Worm (Caenorhabditis elegans) whole organism, young adult: Measurements from ENCODE around the gene F17C8.3.
A peak's percentile ranks its signal among the peaks of the same experiment; 100 is the strongest.

Experiments used
- B0019.2 ChIP-seq: fragments of 200-800 bp; sonication (Bioruptor generic); conservative IDR thresholded peaks from 2 replicates; pipeline ENCODE4 v1.3.6; 2022; ENCODE audit warnings: missing genetic modification reagents, missing genetic modification characterization, missing compliant biosample characterization
- B0261.1 ChIP-seq: sonication (generic microtip); optimal IDR thresholded peaks from 2 replicates; lab custom pipeline; 2016; ENCODE audit warnings: mild to moderate bottlenecking, missing genetic modification characterization, moderate library complexity, missing compliant biosample characterization
- D2030.7 ChIP-seq: fragments of 200-800 bp; sonication (Bioruptor generic); IDR thresholded peaks from 2 replicates; pipeline ENCODE4 v1.3.6; 2022; ENCODE audit warnings: missing genetic modification reagents, missing genetic modification characterization, missing compliant biosample characterization
- F23B12.7 ChIP-seq: sonication (generic microtip); optimal IDR thresholded peaks from 2 replicates; lab custom pipeline; 2017; ENCODE audit warnings: missing genetic modification characterization, mild to moderate bottlenecking, missing compliant biosample characterization, antibody characterized with exemption, moderate library complexity; ENCODE audit not compliant: insufficient read depth
- F33H1.4 ChIP-seq: fragments of 200-800 bp; sonication (Bioruptor generic); IDR thresholded peaks from 2 replicates; pipeline ENCODE4 v1.3.6; 2022; ENCODE audit warnings: missing genetic modification reagents, missing genetic modification characterization, missing compliant biosample characterization
- F37B4.10 ChIP-seq: fragments of 200-800 bp; sonication (Bioruptor generic); IDR thresholded peaks from 2 replicates; pipeline ENCODE4 v1.3.6; 2022; ENCODE audit warnings: missing genetic modification characterization, missing compliant biosample characterization
- F49E8.2 ChIP-seq: sonication (generic microtip); optimal IDR thresholded peaks from 3 replicates; lab custom pipeline; 2017; ENCODE audit warnings: missing genetic modification characterization, mild to moderate bottlenecking, missing compliant biosample characterization, antibody characterized with exemption, moderate library complexity; ENCODE audit not compliant: insufficient read depth
- F57C9.4 ChIP-seq: sonication (generic microtip); optimal IDR thresholded peaks from 2 replicates; lab custom pipeline; 2017; ENCODE audit warnings: mild to moderate bottlenecking, missing genetic modification characterization, missing compliant biosample characterization
- K12H6.12 ChIP-seq: fragments of 200-800 bp; sonication (Bioruptor generic); optimal IDR thresholded peaks from 2 replicates; lab custom pipeline; 2018; ENCODE audit warnings: mild to moderate bottlenecking, missing genetic modification characterization, missing compliant biosample characterization
- T07F8.4 ChIP-seq: sonication (generic microtip); optimal IDR thresholded peaks from 2 replicates; lab custom pipeline; 2016; ENCODE audit warnings: mild to moderate bottlenecking, missing genetic modification characterization, moderate library complexity, missing compliant biosample characterization
- Y53G8AR.9 ChIP-seq: fragments of 200-800 bp; sonication (Bioruptor generic); conservative IDR thresholded peaks from 2 replicates; pipeline ENCODE4 v1.3.6; 2022; ENCODE audit warnings: missing genetic modification reagents, missing genetic modification characterization, missing compliant biosample characterization
- ZK185.1 ChIP-seq: sonication (generic microtip); optimal IDR thresholded peaks from 2 replicates; lab custom pipeline; 2016; ENCODE audit warnings: mild to moderate bottlenecking, missing genetic modification characterization, missing compliant biosample characterization; ENCODE audit not compliant: poor library complexity, severe bottlenecking
- aptf-2 ChIP-seq: fragments of 200-800 bp; sonication (Bioruptor generic); conservative IDR thresholded peaks from 2 replicates; pipeline ENCODE4 v1.3.6; 2022; ENCODE audit warnings: missing genetic modification reagents, missing genetic modification characterization, missing compliant biosample characterization
- attf-5 ChIP-seq: fragments of 200-800 bp; sonication (Bioruptor generic); optimal IDR thresholded peaks from 2 replicates; lab custom pipeline; 2018; ENCODE audit warnings: mild to moderate bottlenecking, missing genetic modification characterization, missing compliant biosample characterization
- ceh-100 ChIP-seq: fragments of 200-800 bp; sonication (Bioruptor generic); IDR thresholded peaks from 2 replicates; pipeline ENCODE4 v1.3.6; 2022; ENCODE audit warnings: missing genetic modification reagents, missing genetic modification characterization, missing compliant biosample characterization
- ceh-27 ChIP-seq: fragments of 200-800 bp; sonication (Bioruptor generic); optimal IDR thresholded peaks from 2 replicates; lab custom pipeline; 2018; ENCODE audit warnings: mild to moderate bottlenecking, missing genetic modification characterization, moderate library complexity, missing compliant biosample characterization
- ceh-79 ChIP-seq: sonication (generic microtip); optimal IDR thresholded peaks from 2 replicates; lab custom pipeline; 2017; ENCODE audit warnings: mild to moderate bottlenecking, missing genetic modification characterization, missing compliant biosample characterization
- dox-1 ChIP-seq: fragments of 200-800 bp; sonication (Bioruptor generic); IDR thresholded peaks from 2 replicates; pipeline ENCODE4 v1.3.6; 2022; ENCODE audit warnings: missing genetic modification reagents, missing genetic modification characterization, missing compliant biosample characterization
- dpl-1 ChIP-seq: fragments of 150-350 bp; optimal IDR thresholded peaks from 2 replicates; lab custom pipeline; 2014; ENCODE audit warnings: missing biosample characterization, missing genetic modification reagents, missing genetic modification characterization
- efl-1 ChIP-seq: fragments of 150-350 bp; optimal IDR thresholded peaks from 2 replicates; lab custom pipeline; 2014; ENCODE audit warnings: missing biosample characterization, missing genetic modification reagents, missing genetic modification characterization
- egl-18 ChIP-seq: fragments of 200-800 bp; sonication (Bioruptor generic); IDR thresholded peaks from 2 replicates; pipeline ENCODE4 v1.3.6; 2022; ENCODE audit warnings: missing genetic modification reagents, missing genetic modification characterization, missing compliant biosample characterization
- egrh-3 ChIP-seq: fragments of 200-800 bp; sonication (Bioruptor generic); IDR thresholded peaks from 2 replicates; pipeline ENCODE4 v1.3.6; 2022; ENCODE audit warnings: missing genetic modification reagents, missing genetic modification characterization, missing compliant biosample characterization
- ekl-4 ChIP-seq: fragments of 200-800 bp; sonication (Bioruptor generic); IDR thresholded peaks from 2 replicates; pipeline ENCODE4 v1.3.6; 2022; ENCODE audit warnings: missing genetic modification reagents, missing genetic modification characterization, missing compliant biosample characterization
- fkh-3 ChIP-seq: sonication (generic microtip); optimal IDR thresholded peaks from 2 replicates; lab custom pipeline; 2016; ENCODE audit warnings: mild to moderate bottlenecking, missing genetic modification characterization, missing compliant biosample characterization
- hlh-12 ChIP-seq: sonication (generic microtip); optimal IDR thresholded peaks from 2 replicates; lab custom pipeline; 2016; ENCODE audit warnings: missing genetic modification characterization, missing compliant biosample characterization
- lag-1 ChIP-seq: fragments of 200-800 bp; sonication (Bioruptor generic); IDR thresholded peaks from 2 replicates; pipeline ENCODE4 v1.3.6; 2022; ENCODE audit warnings: missing genetic modification reagents, missing genetic modification characterization, missing compliant biosample characterization
- let-526 ChIP-seq: fragments of 200-800 bp; sonication (Bioruptor generic); IDR thresholded peaks from 2 replicates; pipeline ENCODE4 v1.3.6; 2022; ENCODE audit warnings: missing genetic modification reagents, missing genetic modification characterization, missing compliant biosample characterization
- lin-35 ChIP-seq, 3 experiments: fragments of 150-350 bp in 2 of 3; sonication (generic microtip) in 1 of 3; optimal IDR thresholded peaks; 2 replicates each; lab custom pipeline; 2014 to 2018; ENCODE audit warnings: missing biosample characterization in 3 of 3, missing genetic modification characterization in 3 of 3, missing genetic modification reagents in 3 of 3
- madf-8 ChIP-seq: fragments of 200-800 bp; sonication (Bioruptor generic); conservative IDR thresholded peaks from 2 replicates; pipeline ENCODE4 v1.3.6; 2022; ENCODE audit warnings: missing genetic modification reagents, missing genetic modification characterization, missing compliant biosample characterization
- mcd-1 ChIP-seq: fragments of 200-800 bp; sonication (Bioruptor generic); IDR thresholded peaks from 2 replicates; pipeline ENCODE4 v1.3.6; 2022; ENCODE audit warnings: missing genetic modification reagents, missing genetic modification characterization, missing compliant biosample characterization
- mel-28 ChIP-seq: sonication (generic microtip); optimal IDR thresholded peaks from 2 replicates; lab custom pipeline; 2016; ENCODE audit warnings: borderline replicate concordance, mild to moderate bottlenecking, missing genetic modification characterization, missing compliant biosample characterization
- mes-4 ChIP-seq: sonication (generic microtip); optimal IDR thresholded peaks from 2 replicates; lab custom pipeline; 2016; ENCODE audit warnings: missing genotype, missing genetic modification characterization, missing compliant biosample characterization
- mxl-1 ChIP-seq: sonication (generic microtip); optimal IDR thresholded peaks from 2 replicates; lab custom pipeline; 2016; ENCODE audit warnings: missing genetic modification characterization, missing compliant biosample characterization
- nfya-2 ChIP-seq: fragments of 200-800 bp; sonication (Bioruptor generic); IDR thresholded peaks from 2 replicates; pipeline ENCODE4 v1.3.6; 2022; ENCODE audit warnings: missing genetic modification reagents, missing genetic modification characterization, missing compliant biosample characterization
- nhr-120 ChIP-seq: fragments of 200-800 bp; sonication (Bioruptor generic); IDR thresholded peaks from 2 replicates; pipeline ENCODE4 v1.3.6; 2022; ENCODE audit warnings: missing genetic modification characterization, missing compliant biosample characterization
- nhr-179 ChIP-seq: sonication (generic microtip); optimal IDR thresholded peaks from 2 replicates; lab custom pipeline; 2016; ENCODE audit warnings: mild to moderate bottlenecking, missing genetic modification characterization, missing compliant biosample characterization
- nhr-80 ChIP-seq: sonication (generic microtip); optimal IDR thresholded peaks from 2 replicates; lab custom pipeline; 2016; ENCODE audit warnings: missing genetic modification characterization, missing compliant biosample characterization
- nhr-90 ChIP-seq: sonication (generic microtip); optimal IDR thresholded peaks from 2 replicates; lab custom pipeline; 2016; ENCODE audit warnings: missing genotype, mild to moderate bottlenecking, missing genetic modification characterization, missing compliant biosample characterization
- pbrm-1 ChIP-seq: fragments of 200-800 bp; sonication (Bioruptor generic); IDR thresholded peaks from 2 replicates; pipeline ENCODE4 v1.3.6; 2022; ENCODE audit warnings: missing genetic modification reagents, missing genetic modification characterization, missing compliant biosample characterization
- pha-4 ChIP-seq: fragments of 150-350 bp; sonication (generic microtip); optimal IDR thresholded peaks from 2 replicates; lab custom pipeline; 2014; ENCODE audit warnings: missing biosample characterization, missing genetic modification reagents, missing genetic modification characterization
- rcor-1 ChIP-seq: fragments of 200-800 bp; sonication (Bioruptor generic); IDR thresholded peaks from 2 replicates; pipeline ENCODE4 v1.3.6; 2022; ENCODE audit warnings: missing genetic modification reagents, missing genetic modification characterization, missing compliant biosample characterization
- rpc-1 ChIP-seq, 2 experiments: fragments of 150-350 bp in 1 of 2; sonication (generic microtip) in 1 of 2; optimal IDR thresholded peaks; 2 replicates each; lab custom pipeline; 2014 to 2018; ENCODE audit warnings: missing biosample characterization in 1 of 2, missing genetic modification characterization in 1 of 2, missing genetic modification reagents in 1 of 2, missing genotype in 1 of 2
- snpc-1.1 ChIP-seq: sonication (generic microtip); optimal IDR thresholded peaks from 2 replicates; lab custom pipeline; 2017; ENCODE audit warnings: missing genetic modification characterization, mild to moderate bottlenecking, missing compliant biosample characterization, antibody characterized with exemption, moderate library complexity, missing genotype, missing genetic modification reagents; ENCODE audit not compliant: insufficient read depth
- snpc-1.3 ChIP-seq: sonication (generic microtip); optimal IDR thresholded peaks from 2 replicates; lab custom pipeline; 2017; ENCODE audit warnings: missing genetic modification characterization, mild to moderate bottlenecking, missing compliant biosample characterization, antibody characterized with exemption, moderate library complexity, missing genotype, missing genetic modification reagents; ENCODE audit not compliant: insufficient read depth
- unc-130 ChIP-seq: sonication (generic microtip); optimal IDR thresholded peaks from 2 replicates; lab custom pipeline; 2016; ENCODE audit warnings: missing genetic modification reagents, missing genetic modification characterization, missing compliant biosample characterization
- xnd-1 ChIP-seq: sonication (generic microtip); optimal IDR thresholded peaks from 2 replicates; lab custom pipeline; 2016; ENCODE audit warnings: missing genotype, missing genetic modification reagents, missing genetic modification characterization, missing compliant biosample characterization
- ztf-18 ChIP-seq: sonication (generic microtip); optimal IDR thresholded peaks from 2 replicates; lab custom pipeline; 2016; ENCODE audit warnings: missing genotype, mild to moderate bottlenecking, missing genetic modification characterization, missing compliant biosample characterization
- ztf-26 ChIP-seq: sonication (generic microtip); optimal IDR thresholded peaks from 2 replicates; lab custom pipeline; 2017; ENCODE audit warnings: missing genetic modification characterization, missing compliant biosample characterization

The F17C8.3 gene

ce11 chrIII:4754001-4754561 is 22.3 kb downstream of the F17C8.3 start, which contains the start of the genes rps-0 and rbg-3 (continued):
- TF ChIP-seq ZK185.1 (tag; lab: Kevin White, UChicago) (peak; percentile 86), F33H1.4 (peak; percentile 99), nhr-120 (GFP tag; lab: Robert Waterston, UW) (no peak), ztf-26 (peak; percentile 20), ekl-4 (GFP tag; lab: Robert Waterston, UW) (peak; percentile 41), pha-4 (tag; lab: Kevin White, UChicago) (peak; percentile 84), ceh-79 (tag; lab: Kevin White, UChicago) (no peak), pbrm-1 (GFP tag; lab: Robert Waterston, UW) (peak; percentile 77), fkh-3 (tag; lab: Kevin White, UChicago) (no peak), rcor-1 (GFP tag; lab: Robert Waterston, UW) (peak; percentile 80), F57C9.4 (tag; lab: Kevin White, UChicago) (no peak), egrh-3 (no peak), F49E8.2 (tag; lab: Kevin White, UChicago) (peak; percentile 74), mel-28 (tag; lab: Kevin White, UChicago) (no peak), snpc-1.1 (tag; lab: Kevin White, UChicago) (peak; percentile 13), B0019.2 (GFP tag; lab: Robert Waterston, UW) (peak; percentile 74; the same call in 1 of the 2 replicates), ceh-100 (GFP tag; lab: Robert Waterston, UW) (peak; percentile 27; the same call in 1 of the 2 replicates), B0261.1 (tag; lab: Kevin White, UChicago) (no peak), efl-1 (GFP tag; lab: Kevin White, UChicago) (peak; percentile 62), snpc-1.3 (peak; percentile 87), T07F8.4 (no peak), nhr-80 (tag; lab: Kevin White, UChicago) (peak; percentile 37), K12H6.12 (tag; lab: Kevin White, UChicago) (peak; percentile 49), unc-130 (peak; percentile 44), ztf-18 (tag; lab: Kevin White, UChicago) (peak; percentile 90), aptf-2 (GFP tag; lab: Robert Waterston, UW) (no peak), nfya-2 (no peak), xnd-1 (tag; lab: Kevin White, UChicago) (peak; percentile 20), dpl-1 (peak; percentile 75), dox-1 (GFP tag; lab: Robert Waterston, UW) (peak; percentile 87), mes-4 (no peak), let-526 (GFP tag; lab: Robert Waterston, UW) (no peak), rpc-1 (optimal IDR thresholded peaks at IDR 0.05; lab: Kevin White, UChicago) (no peak), rpc-1 (tag; optimal IDR thresholded peaks at IDR 0.05; lab: Kevin White, UChicago) (no peak), nhr-90 (no peak), madf-8 (GFP tag; lab: Robert Waterston, UW) (peak; percentile 42), nhr-179 (tag; lab: Kevin White, UChicago) (no peak), D2030.7 (GFP tag; lab: Robert Waterston, UW) (peak; percentile 79), mcd-1 (GFP tag; lab: Robert Waterston, UW) (peak; percentile 83), lin-35 (GFP tag; optimal IDR thresholded peaks at IDR 0.05; lab: Kevin White, UChicago) (peak in 2 of 3 experiments; percentile 64 to 92), F23B12.7 (tag; lab: Kevin White, UChicago) (peak; percentile 94), ceh-27 (peak; percentile 74), F37B4.10 (GFP tag; lab: Robert Waterston, UW) (no peak), attf-5 (GFP tag; lab: Kevin White, UChicago) (peak; percentile 93), lag-1 (GFP tag; lab: Robert Waterston, UW) (no peak), egl-18 (GFP tag; lab: Robert Waterston, UW) (no peak), hlh-12 (tag; lab: Kevin White, UChicago) (no peak), Y53G8AR.9 (GFP tag; lab: Robert Waterston, UW) (peak; percentile 58; the same call in 1 of the 2 replicates), mxl-1 (no peak)
